Worm (Caenorhabditis elegans): ENCODE measurements around the gene syd-1.

syd-1 gene

DNA sequence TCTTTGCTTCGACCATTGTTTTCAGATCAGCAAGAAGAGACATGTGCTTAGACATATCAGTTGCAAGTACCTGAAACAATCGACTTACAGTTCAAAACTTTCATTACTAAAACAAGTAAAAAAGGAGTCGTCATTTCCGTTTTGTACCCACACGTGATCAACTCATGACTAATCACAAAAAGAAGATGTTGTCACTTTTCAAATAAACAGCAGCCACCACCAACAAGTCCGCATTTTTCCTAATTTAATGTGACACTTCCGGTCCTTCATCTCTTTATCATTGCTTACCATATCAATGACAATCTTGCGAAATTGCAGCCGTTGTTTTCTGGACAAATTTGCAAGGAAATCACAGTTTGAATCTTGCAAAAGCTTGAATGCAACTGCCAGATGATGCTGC, 33.9 kb upstream of the syd-1 start:
- TF ChIP-seq flt-1 (GFP tag; IDR thresholded peaks at IDR 0.05) (no peak), ztf-23 (GFP tag; IDR thresholded peaks at IDR 0.05) (no peak), T22C8.4 (GFP tag; IDR thresholded peaks at IDR 0.05) (no peak), med-1 (GFP tag; optimal IDR thresholded peaks at IDR 0.05; ENCODE audit: insufficient read depth) (no peak), cog-1 (tag; optimal IDR thresholded peaks at IDR 0.05) (no peak), ref-1 (GFP tag; conservative IDR thresholded peaks at IDR 0.05) (no peak), tab-1 (GFP tag; IDR thresholded peaks at IDR 0.05) (no peak), klf-2 (GFP tag; conservative IDR thresholded peaks at IDR 0.05) (no peak), ztf-29 (GFP tag; IDR thresholded peaks at IDR 0.05) (no peak)

DNA sequence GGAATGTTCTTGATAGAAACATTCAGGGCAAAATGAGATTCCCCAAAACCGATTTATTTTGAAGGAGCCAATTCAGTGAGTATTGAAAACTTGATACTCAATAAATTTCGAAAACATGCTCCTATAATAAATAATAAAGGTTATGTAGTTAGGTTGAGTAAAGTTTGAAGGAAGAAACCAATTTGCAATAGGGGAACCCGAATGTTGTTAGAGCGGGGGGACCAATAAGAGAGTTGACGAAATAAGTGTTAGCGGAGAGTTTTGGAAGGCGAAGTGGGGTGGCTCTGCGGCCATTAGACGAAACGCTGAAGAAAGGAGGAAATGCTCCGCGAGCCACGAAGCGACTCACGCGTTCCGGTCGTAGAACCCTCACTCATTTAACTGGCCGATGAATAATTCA, 30.3 kb upstream of the syd-1 start:
- no peak for TF ChIP-seq T22C8.4 (GFP tag; IDR thresholded peaks at IDR 0.05)
- no peak for TF ChIP-seq klf-2 (GFP tag; conservative IDR thresholded peaks at IDR 0.05)
- no peak for TF ChIP-seq cog-1 (tag; optimal IDR thresholded peaks at IDR 0.05)
- no peak for TF ChIP-seq ref-1 (GFP tag; conservative IDR thresholded peaks at IDR 0.05)
- TF ChIP-seq med-1 (GFP tag; optimal IDR thresholded peaks at IDR 0.05; ENCODE audit: insufficient read depth) = no peak
- TF ChIP-seq ztf-23 (GFP tag; IDR thresholded peaks at IDR 0.05) = no peak

DNA sequence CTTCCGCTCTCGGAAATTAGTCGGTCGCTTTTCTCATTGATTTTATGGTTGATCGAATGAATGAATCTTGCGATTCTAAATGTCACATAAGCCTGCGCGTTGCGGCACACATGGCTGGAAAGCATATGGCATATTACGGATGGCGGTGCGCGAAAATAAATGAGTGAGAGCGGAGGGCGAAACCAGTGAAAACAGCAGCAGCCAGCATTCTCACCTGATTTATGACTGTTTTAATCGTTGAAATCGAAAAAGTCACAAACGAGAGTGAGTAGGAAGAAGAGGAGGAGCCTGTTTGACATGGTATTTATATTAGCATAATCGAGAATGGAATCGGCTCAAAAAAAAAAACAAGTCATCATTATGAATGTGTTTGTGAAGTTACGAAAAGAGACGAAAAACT, 29.6 kb upstream of the syd-1 start:
- no peak for TF ChIP-seq med-1 (GFP tag; optimal IDR thresholded peaks at IDR 0.05; ENCODE audit: insufficient read depth)
- TF ChIP-seq T22C8.4 (GFP tag; IDR thresholded peaks at IDR 0.05) = no peak

DNA sequence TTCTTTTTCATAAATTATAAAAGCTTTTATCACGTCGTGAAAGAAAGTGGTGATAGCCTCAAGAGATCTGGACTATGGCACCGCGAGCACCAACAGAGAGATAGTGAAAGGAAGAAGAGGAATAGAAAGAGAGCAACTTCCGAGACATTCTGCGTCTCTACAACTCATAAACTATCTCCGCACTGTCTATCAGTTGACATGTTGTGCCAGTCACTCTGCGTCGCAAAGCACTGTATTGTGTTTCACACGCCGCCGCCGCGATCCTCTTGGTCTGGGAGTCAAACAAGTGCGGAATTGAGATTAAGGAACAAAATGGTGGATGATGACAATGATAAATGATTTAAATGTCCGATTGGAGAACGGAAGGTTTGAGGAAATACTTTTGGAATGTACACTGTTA, 28.8 kb upstream of the syd-1 start:
- TF ChIP-seq ref-1 (GFP tag; conservative IDR thresholded peaks at IDR 0.05) = no peak
- peak; percentile 40 for TF ChIP-seq cog-1 (tag; optimal IDR thresholded peaks at IDR 0.05)

DNA sequence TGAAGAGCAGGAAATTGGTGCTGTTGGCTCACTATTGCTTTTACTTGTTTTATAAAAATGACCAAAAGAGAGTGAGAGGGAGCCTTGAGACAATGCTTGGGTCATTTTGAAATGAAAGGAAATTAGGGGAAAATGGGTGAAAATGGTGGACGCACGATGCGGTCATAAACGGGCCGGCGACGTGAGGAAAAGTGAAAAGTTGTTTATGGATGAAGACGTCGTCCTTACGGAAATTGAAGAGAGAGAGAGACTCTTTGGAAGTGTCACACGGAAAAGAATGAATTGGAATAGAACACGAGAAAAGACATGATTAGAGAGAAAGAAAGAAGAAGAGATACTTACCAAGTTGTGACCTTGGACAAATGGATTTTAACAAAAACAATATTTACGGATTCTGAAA, 26.8 kb upstream of the syd-1 start:
- TF ChIP-seq med-1 (GFP tag; optimal IDR thresholded peaks at IDR 0.05; ENCODE audit: insufficient read depth) (no peak), ztf-29 (GFP tag; IDR thresholded peaks at IDR 0.05) (no peak), klf-2 (GFP tag; conservative IDR thresholded peaks at IDR 0.05) (no peak), ref-1 (GFP tag; conservative IDR thresholded peaks at IDR 0.05) (no peak), ztf-23 (GFP tag; IDR thresholded peaks at IDR 0.05) (no peak), tab-1 (GFP tag; IDR thresholded peaks at IDR 0.05) (no peak), T22C8.4 (GFP tag; IDR thresholded peaks at IDR 0.05) (no peak), cog-1 (tag; optimal IDR thresholded peaks at IDR 0.05) (no peak), flt-1 (GFP tag; IDR thresholded peaks at IDR 0.05) (no peak)

DNA sequence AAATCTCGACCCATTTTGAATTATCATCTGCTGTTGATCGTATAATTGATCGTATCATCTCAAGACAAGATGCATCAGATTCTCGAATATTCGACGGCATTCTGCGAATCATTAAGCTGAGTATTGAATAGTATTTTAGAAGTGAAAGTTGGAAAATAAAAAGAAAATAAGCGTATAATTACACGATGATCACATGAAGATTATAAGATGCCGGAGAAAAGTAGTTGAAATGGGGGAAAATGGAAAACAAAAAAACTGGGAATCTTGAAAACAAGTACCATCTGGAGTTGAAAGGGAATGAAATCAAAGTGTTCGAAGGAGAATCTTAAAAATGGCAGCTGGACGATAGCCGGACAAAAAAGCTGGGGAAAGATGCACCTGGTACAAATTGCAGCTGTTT, 25.7 kb upstream of the syd-1 start, which contains the start of gene R07G3.8:
TSS of gene R07G3.8 (minus strand) at position 101 of the 400 bp plus-strand sequence.
- TF ChIP-seq klf-2 (GFP tag; conservative IDR thresholded peaks at IDR 0.05) = no peak
- no peak for TF ChIP-seq tab-1 (GFP tag; IDR thresholded peaks at IDR 0.05)
- TF ChIP-seq ztf-23 (GFP tag; IDR thresholded peaks at IDR 0.05) = no peak
- TF ChIP-seq flt-1 (GFP tag; IDR thresholded peaks at IDR 0.05) = no peak
- no peak for TF ChIP-seq ref-1 (GFP tag; conservative IDR thresholded peaks at IDR 0.05)
- TF ChIP-seq T22C8.4 (GFP tag; IDR thresholded peaks at IDR 0.05) = no peak
- TF ChIP-seq med-1 (GFP tag; optimal IDR thresholded peaks at IDR 0.05; ENCODE audit: insufficient read depth) = no peak
- no peak for TF ChIP-seq ztf-29 (GFP tag; IDR thresholded peaks at IDR 0.05)
- no peak for TF ChIP-seq cog-1 (tag; optimal IDR thresholded peaks at IDR 0.05)

DNA sequence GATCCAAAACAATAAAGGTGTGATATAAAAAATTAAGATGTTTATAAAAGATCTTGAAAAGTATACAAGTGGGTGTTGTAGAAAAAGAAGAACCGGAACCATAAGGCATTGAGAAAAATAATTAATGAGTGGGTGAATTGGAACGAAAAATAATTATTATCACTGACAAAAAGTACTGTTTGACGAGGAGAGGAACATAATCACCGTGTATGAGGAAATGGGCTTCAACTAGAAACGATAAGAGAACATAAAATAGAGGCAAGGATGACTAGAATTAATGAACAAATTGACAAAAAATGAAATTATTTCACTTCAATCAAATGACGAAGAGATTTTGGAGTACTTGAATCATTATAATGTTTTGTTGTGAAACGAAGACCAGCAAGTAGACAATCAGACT, 23.5 kb upstream of the syd-1 start:
- TF ChIP-seq ref-1 (GFP tag; conservative IDR thresholded peaks at IDR 0.05) (no peak), med-1 (GFP tag; optimal IDR thresholded peaks at IDR 0.05; ENCODE audit: insufficient read depth) (no peak), T22C8.4 (GFP tag; IDR thresholded peaks at IDR 0.05) (no peak), tab-1 (GFP tag; IDR thresholded peaks at IDR 0.05) (no peak), ztf-29 (GFP tag; IDR thresholded peaks at IDR 0.05) (no peak), klf-2 (GFP tag; conservative IDR thresholded peaks at IDR 0.05) (no peak), ztf-23 (GFP tag; IDR thresholded peaks at IDR 0.05) (no peak), cog-1 (tag; optimal IDR thresholded peaks at IDR 0.05) (no peak), flt-1 (GFP tag; IDR thresholded peaks at IDR 0.05) (no peak)

DNA sequence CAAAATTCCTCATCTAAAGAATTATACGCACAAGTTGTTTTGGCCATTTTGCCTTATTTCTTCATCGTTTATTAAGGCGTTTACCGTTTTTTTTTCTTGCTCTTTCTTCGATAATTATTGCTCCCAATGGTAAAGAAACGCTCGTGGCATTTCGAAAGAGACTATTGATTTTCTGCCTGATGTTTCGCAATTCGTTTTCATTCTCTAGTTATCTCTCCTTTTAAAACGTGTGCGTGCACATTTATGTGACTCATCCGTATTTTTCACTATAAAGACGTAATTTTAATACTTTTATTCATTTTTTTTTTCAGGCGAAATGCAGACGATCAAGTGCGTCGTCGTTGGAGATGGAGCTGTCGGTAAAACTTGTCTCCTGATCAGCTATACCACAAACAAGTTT, 21.4 kb upstream of the syd-1 start, which contains the start of gene cdc-42:
TSS of gene cdc-42 (plus strand) at position 312 of the 400 bp plus-strand sequence.
- TF ChIP-seq ztf-23 (GFP tag; IDR thresholded peaks at IDR 0.05) (no peak), ref-1 (GFP tag; conservative IDR thresholded peaks at IDR 0.05) (no peak), tab-1 (GFP tag; IDR thresholded peaks at IDR 0.05) (no peak), cog-1 (tag; optimal IDR thresholded peaks at IDR 0.05) (no peak), T22C8.4 (GFP tag; IDR thresholded peaks at IDR 0.05) (no peak), med-1 (GFP tag; optimal IDR thresholded peaks at IDR 0.05; ENCODE audit: insufficient read depth) (no peak), ztf-29 (GFP tag; IDR thresholded peaks at IDR 0.05) (no peak), klf-2 (GFP tag; conservative IDR thresholded peaks at IDR 0.05) (no peak), flt-1 (GFP tag; IDR thresholded peaks at IDR 0.05) (no peak)

DNA sequence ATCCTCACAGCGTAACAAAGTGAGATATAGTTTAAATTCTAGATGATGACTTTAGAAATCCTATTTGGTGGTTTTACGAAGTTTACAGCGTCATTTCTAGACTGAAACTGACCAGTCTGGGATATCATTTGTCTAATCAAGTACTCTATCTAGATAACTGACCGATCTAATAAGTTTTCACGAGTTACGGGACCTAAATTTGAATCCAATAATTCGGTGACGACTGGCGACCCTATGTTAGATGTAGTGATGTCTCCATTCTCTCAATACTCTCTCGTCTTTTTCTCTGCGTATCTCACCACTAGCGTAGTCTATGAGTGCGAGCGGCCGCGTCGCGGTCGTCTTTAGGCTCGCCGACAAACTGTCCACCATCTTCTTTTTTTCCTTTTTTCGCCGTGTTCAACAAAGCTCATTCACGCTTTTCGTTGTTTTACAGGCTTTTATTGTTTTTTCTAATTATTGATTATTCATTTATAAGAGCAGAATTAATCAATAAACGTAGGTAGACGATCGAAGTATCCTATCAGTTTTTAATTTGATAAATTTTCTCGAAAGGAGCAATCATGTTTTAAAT, 20.7 kb upstream of the syd-1 start:
- peak; percentile 43; the same call in 1 of the 2 replicates for TF ChIP-seq T22C8.4 (GFP tag; IDR thresholded peaks at IDR 0.05)
- TF ChIP-seq med-1 (GFP tag; optimal IDR thresholded peaks at IDR 0.05; ENCODE audit: insufficient read depth) = no peak

DNA sequence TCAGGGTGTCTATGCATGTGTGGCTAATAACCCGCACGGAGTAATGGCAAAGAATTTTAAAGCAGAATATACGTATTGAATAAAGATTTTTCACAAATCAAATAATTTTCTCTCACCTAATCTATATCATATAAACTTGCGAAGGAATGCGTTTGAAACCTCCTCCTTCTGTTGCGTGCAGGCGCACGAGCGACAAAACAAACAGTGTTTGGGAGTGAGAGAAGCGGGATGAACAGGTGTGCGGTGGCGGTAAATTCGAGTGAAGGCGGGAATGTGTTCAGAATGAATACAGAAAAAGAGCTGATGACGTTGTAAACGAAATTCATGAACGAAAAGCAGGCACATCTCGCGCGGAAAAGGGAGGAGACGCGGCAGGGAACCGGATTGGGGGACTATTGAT, 19.6 kb upstream of the syd-1 start:
- TF ChIP-seq ztf-23 (GFP tag; IDR thresholded peaks at IDR 0.05) (0 out of 2 replicates have a peak, but pooled peaks have one; percentile 58), flt-1 (GFP tag; IDR thresholded peaks at IDR 0.05) (0 out of 2 replicates have a peak, but pooled peaks have one; percentile 47), tab-1 (GFP tag; IDR thresholded peaks at IDR 0.05) (no peak)

DNA sequence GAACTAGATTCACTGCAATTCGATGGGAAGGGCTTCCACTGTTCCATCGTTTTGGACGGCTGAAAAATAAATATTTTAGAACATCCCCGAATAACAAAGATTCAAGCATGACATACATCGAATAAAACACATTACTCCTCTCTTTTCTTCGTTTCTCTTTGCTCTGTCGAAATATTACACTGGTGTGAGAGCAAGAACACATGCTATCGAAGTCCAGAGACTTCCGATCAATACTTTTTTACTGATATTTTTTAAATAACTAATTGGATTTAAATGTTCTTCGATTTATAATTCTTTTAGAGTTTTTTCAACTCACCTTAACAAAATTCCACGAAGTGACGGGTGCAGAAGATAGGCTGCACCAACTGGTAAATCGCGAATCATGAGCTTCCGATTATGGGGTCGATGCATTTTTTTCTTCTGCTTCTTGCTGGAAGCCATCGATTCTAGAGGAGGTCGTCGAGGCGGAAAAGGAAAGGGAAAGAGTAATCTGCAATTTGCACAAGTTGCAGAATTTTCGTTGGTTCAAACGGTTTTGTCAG, 18.6 kb upstream of the syd-1 start, which contains the start of the genes oig-4 and R07G3.7:
TSS of gene oig-4 (plus strand) at position 301 of the 542 bp plus-strand sequence.
TSS of gene R07G3.7 (minus strand) at position 492 of the 542 bp plus-strand sequence.
- TF ChIP-seq ztf-29 (GFP tag; IDR thresholded peaks at IDR 0.05) (no peak), ref-1 (GFP tag; conservative IDR thresholded peaks at IDR 0.05) (no peak), med-1 (GFP tag; optimal IDR thresholded peaks at IDR 0.05; ENCODE audit: insufficient read depth) (no peak), ztf-23 (GFP tag; IDR thresholded peaks at IDR 0.05) (no peak), cog-1 (tag; optimal IDR thresholded peaks at IDR 0.05) (no peak), klf-2 (GFP tag; conservative IDR thresholded peaks at IDR 0.05) (no peak), flt-1 (GFP tag; IDR thresholded peaks at IDR 0.05) (no peak), T22C8.4 (GFP tag; IDR thresholded peaks at IDR 0.05) (no peak), tab-1 (GFP tag; IDR thresholded peaks at IDR 0.05) (no peak)
